Worm (Caenorhabditis elegans): Measurements from ENCODE around the gene T13C5.10.

ce11 chrX:6211322-6211820 is 23.4 kb downstream of the T13C5.10 start:
- TF ChIP-seq Y75B8A.6 (GFP tag; IDR thresholded peaks at IDR 0.05) (no peak), nhr-25 (tag; optimal IDR thresholded peaks at IDR 0.05; ENCODE audit: borderline replicate concordance, insufficient read depth) (no peak), madf-9 (GFP tag; conservative IDR thresholded peaks at IDR 0.05) (no peak), nhr-111 (GFP tag; optimal IDR thresholded peaks at IDR 0.05) (no peak), Y48G9A.11 (GFP tag; IDR thresholded peaks at IDR 0.05) (no peak), ceh-28 (tag; optimal IDR thresholded peaks at IDR 0.05) (no peak), dpl-1 (GFP tag; optimal IDR thresholded peaks at IDR 0.05) (no peak), ama-1 (optimal IDR thresholded peaks at IDR 0.05) (no peak), egl-27 (tag; optimal IDR thresholded peaks at IDR 0.05) (no peak), nhr-10 (tag; optimal IDR thresholded peaks at IDR 0.05) (no peak)
